Fruit fly (Drosophila melanogaster) whole organism, embryonic: Measurements from ENCODE around the gene ATPsynepsilonL.

Experiments
- Bgb ChIP-seq: fragments of 200-800 bp; sonication (Bioruptor generic); IDR thresholded peaks from 2 replicates; pipeline ENCODE4 v1.3.6; 2022; ENCODE audit warnings: missing biosample characterization, missing genetic modification characterization; ENCODE audit not compliant: partially characterized antibody
- CG11093 ChIP-seq: fragments of 200-800 bp; sonication (Bioruptor generic); IDR thresholded peaks from 3 replicates; pipeline ENCODE4 v1.3.6; 2022; ENCODE audit warnings: missing biosample characterization, missing genetic modification characterization
- CG12155 ChIP-seq: fragments of 200-800 bp; sonication (Bioruptor generic); optimal IDR thresholded peaks from 3 replicates; lab custom pipeline; 2016; ENCODE audit warnings: missing biosample characterization, missing genetic modification characterization
- CG12769 ChIP-seq: fragments of 200-800 bp; sonication (Bioruptor generic); optimal IDR thresholded peaks from 2 replicates; lab custom pipeline; 2019; ENCODE audit warnings: missing biosample characterization, mild to moderate bottlenecking, missing genetic modification characterization, moderate library complexity
- CG15479 ChIP-seq: fragments of 200-800 bp; sonication (Bioruptor generic); optimal IDR thresholded peaks from 3 replicates; lab custom pipeline; 2019; ENCODE audit warnings: missing biosample characterization, mild to moderate bottlenecking, missing genetic modification characterization, moderate library complexity
- CG15514 ChIP-seq: fragments of 200-800 bp; sonication (Bioruptor generic); optimal IDR thresholded peaks from 3 replicates; lab custom pipeline; 2017; ENCODE audit warnings: missing biosample characterization, missing genetic modification characterization, mild to moderate bottlenecking, moderate library complexity, missing genetic modification reagents
- CG3847 ChIP-seq: fragments of 200-800 bp; sonication (Bioruptor generic); IDR thresholded peaks from 2 replicates; pipeline ENCODE4 v1.3.6; 2022; ENCODE audit warnings: missing biosample characterization, missing genetic modification characterization
- CG8478 ChIP-seq: fragments of >200 bp; optimal IDR thresholded peaks from 2 replicates; lab custom pipeline; 2018
- Eip74EF ChIP-seq, 2 experiments: fragments of 200-800 bp in 1 of 2; fragments of >200 bp in 1 of 2; sonication (Bioruptor generic) in 1 of 2; optimal IDR thresholded peaks; 2 replicates each; lab custom pipeline; 2017 to 2019; ENCODE audit warnings: missing biosample characterization in 2 of 2, missing genetic modification characterization in 2 of 2, mild to moderate bottlenecking in 1 of 2, moderate library complexity in 1 of 2
- Fer1 ChIP-seq: fragments of 200-800 bp; sonication (Bioruptor generic); optimal IDR thresholded peaks from 2 replicates; lab custom pipeline; 2017; ENCODE audit warnings: missing biosample characterization, mild to moderate bottlenecking, missing genetic modification characterization
- HHEX ChIP-seq: fragments of 200-800 bp; sonication (Bioruptor generic); optimal IDR thresholded peaks from 3 replicates; lab custom pipeline; 2017; ENCODE audit warnings: missing biosample characterization, mild to moderate bottlenecking, missing genetic modification characterization, missing genetic modification reagents
- Med ChIP-seq: fragments of 200-800 bp; sonication (Bioruptor generic); peaks from one replicate; lab custom pipeline; 2016; ENCODE audit warnings: missing biosample characterization, missing genetic modification characterization, mild to moderate bottlenecking, inconsistent platforms, moderate library complexity
- Sin3A ChIP-seq: fragments of >200 bp; optimal IDR thresholded peaks from 2 replicates; lab custom pipeline; 2018
- az2 ChIP-seq: fragments of 200-800 bp; sonication (Bioruptor generic); optimal IDR thresholded peaks from 3 replicates; lab custom pipeline; 2016; ENCODE audit warnings: missing biosample characterization, missing genetic modification characterization
- cad ChIP-seq: fragments of >200 bp; optimal IDR thresholded peaks from 2 replicates; lab custom pipeline; 2017; ENCODE audit warnings: missing biosample characterization, missing genetic modification characterization
- cg ChIP-seq: fragments of 200-800 bp; sonication (Bioruptor generic); optimal IDR thresholded peaks from 3 replicates; lab custom pipeline; 2019; ENCODE audit warnings: missing biosample characterization, mild to moderate bottlenecking, missing genetic modification characterization, moderate library complexity
- chinmo ChIP-seq: fragments of 200-800 bp; sonication (Bioruptor generic); IDR thresholded peaks from 4 replicates; pipeline ENCODE4 v1.3.6; 2022; ENCODE audit warnings: missing biosample characterization, missing genetic modification characterization; ENCODE audit not compliant: partially characterized antibody
- en ChIP-seq: fragments of 200-800 bp; sonication (Bioruptor generic); optimal IDR thresholded peaks from 2 replicates; lab custom pipeline; 2016; ENCODE audit warnings: missing biosample characterization, missing genetic modification characterization
- exex ChIP-seq: fragments of 200-800 bp; sonication (Bioruptor generic); optimal IDR thresholded peaks from 4 replicates; lab custom pipeline; 2018; ENCODE audit warnings: missing biosample characterization, mild to moderate bottlenecking, missing genetic modification characterization, moderate library complexity
- gem ChIP-seq: fragments of 200-800 bp; sonication (Bioruptor generic); optimal IDR thresholded peaks from 2 replicates; lab custom pipeline; 2019; ENCODE audit warnings: missing biosample characterization, mild to moderate bottlenecking, missing genetic modification characterization, moderate library complexity
- grn ChIP-seq: fragments of 200-800 bp; sonication (Bioruptor generic); optimal IDR thresholded peaks from 3 replicates; lab custom pipeline; 2017; ENCODE audit warnings: missing biosample characterization, missing genetic modification characterization
- gro ChIP-seq: fragments of 200-800 bp; sonication (Bioruptor generic); optimal IDR thresholded peaks from 2 replicates; lab custom pipeline; 2016; ENCODE audit warnings: missing biosample characterization, missing genetic modification characterization
- ham ChIP-seq: fragments of 200-800 bp; sonication (Bioruptor generic); IDR thresholded peaks from 2 replicates; pipeline ENCODE4 v1.3.6; 2022; ENCODE audit warnings: missing biosample characterization, missing genetic modification characterization
- hkb ChIP-seq, 2 experiments: fragments of 200-800 bp in 1 of 2; fragments of >200 bp in 1 of 2; sonication (Bioruptor generic) in 1 of 2; IDR thresholded peaks in 1 of 2; optimal IDR thresholded peaks in 1 of 2; 2 replicates each; pipeline versions ENCODE4 v1.3.6 to Lab custom; 2017 to 2022; ENCODE audit warnings: missing biosample characterization in 1 of 2, missing genetic modification characterization in 1 of 2
- kah ChIP-seq: fragments of 200-800 bp; sonication (Bioruptor generic); optimal IDR thresholded peaks from 2 replicates; lab custom pipeline; 2018; ENCODE audit warnings: missing biosample characterization, mild to moderate bottlenecking, missing genetic modification characterization
- nerfin-2 ChIP-seq: fragments of 200-800 bp; sonication (Bioruptor generic); IDR thresholded peaks from 2 replicates; pipeline ENCODE4 v1.3.6; 2022; ENCODE audit warnings: missing biosample characterization, missing genetic modification characterization; ENCODE audit not compliant: partially characterized antibody
- phol ChIP-seq: fragments of 200-800 bp; sonication (Bioruptor generic); optimal IDR thresholded peaks from 3 replicates; lab custom pipeline; 2018; ENCODE audit warnings: missing biosample characterization, mild to moderate bottlenecking, missing genetic modification characterization, moderate library complexity
- pita ChIP-seq: fragments of 200-800 bp; sonication (Bioruptor generic); optimal IDR thresholded peaks from 2 replicates; lab custom pipeline; 2017; ENCODE audit warnings: missing biosample characterization, mild to moderate bottlenecking, missing genetic modification characterization
- rib ChIP-seq: fragments of 200-800 bp; sonication (Bioruptor generic); IDR thresholded peaks from 2 replicates; pipeline ENCODE4 v1.3.6; 2022; ENCODE audit warnings: missing biosample characterization, missing genetic modification characterization
- sens ChIP-seq: fragments of 200-800 bp; sonication (Bioruptor generic); peaks from one replicate; lab custom pipeline; 2016; ENCODE audit warnings: missing biosample characterization, missing genetic modification characterization
- sim ChIP-seq: fragments of 200-800 bp; sonication (Bioruptor generic); IDR thresholded peaks from 2 replicates; pipeline ENCODE4 v1.3.6; 2022; ENCODE audit warnings: missing biosample characterization, missing genetic modification characterization
- sima ChIP-seq: fragments of 200-800 bp; sonication (Bioruptor generic); optimal IDR thresholded peaks from 2 replicates; lab custom pipeline; 2016; ENCODE audit warnings: missing biosample characterization, missing genetic modification characterization
- sug ChIP-seq: fragments of 200-800 bp; optimal IDR thresholded peaks from 2 replicates; lab custom pipeline; 2019; ENCODE audit warnings: missing biosample characterization, mild to moderate bottlenecking, missing genetic modification characterization, moderate library complexity
- wor ChIP-seq: fragments of 200-800 bp; sonication (Bioruptor generic); IDR thresholded peaks from 2 replicates; pipeline ENCODE4 v1.3.6; 2022; ENCODE audit warnings: missing biosample characterization, missing genetic modification characterization
- zen ChIP-seq: fragments of 200-800 bp; sonication (Bioruptor generic); optimal IDR thresholded peaks from 3 replicates; lab custom pipeline; 2018; ENCODE audit warnings: missing biosample characterization, mild to moderate bottlenecking, missing genetic modification characterization, moderate library complexity

ATPsynepsilonL gene

DNA sequence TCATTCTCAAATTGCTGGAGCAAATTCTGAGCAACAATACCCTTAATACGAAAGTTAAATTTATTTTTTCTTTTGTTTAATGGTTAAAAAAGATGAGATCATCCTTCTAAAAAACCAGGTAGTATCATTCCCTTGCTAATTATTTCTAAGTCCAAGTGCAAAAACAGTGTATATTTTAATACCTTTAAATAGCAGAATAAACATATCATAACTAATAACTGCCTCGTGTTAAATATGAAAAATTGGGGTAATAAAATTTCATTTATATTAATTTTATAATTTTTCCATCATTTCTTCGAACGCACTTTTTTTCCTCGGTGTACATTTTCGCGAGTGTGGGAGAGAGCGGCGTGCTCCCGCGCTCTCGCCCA, 9.8 kb upstream of the ATPsynepsilonL start (continued):
- TF ChIP-seq nerfin-2 (GFP tag; lab: Robert Waterston, UW) (no peak), wor (GFP tag; lab: Robert Waterston, UW) (no peak), az2 (GFP tag; lab: Kevin White, UChicago) (peak; percentile 25), phol (tag; lab: Kevin White, UChicago) (peak; percentile 42), en (GFP tag; lab: Kevin White, UChicago) (no peak), sima (GFP tag; lab: Kevin White, UChicago) (no peak), Eip74EF (GFP tag; optimal IDR thresholded peaks at IDR 0.05; lab: Kevin White, UChicago) (no peak), gem (tag; lab: Kevin White, UChicago) (peak; percentile 55), Fer1 (GFP tag; lab: Kevin White, UChicago) (no peak), CG3847 (GFP tag; lab: Robert Waterston, UW) (no peak), pita (GFP tag; lab: Kevin White, UChicago) (no peak), Bgb (GFP tag; lab: Robert Waterston, UW) (no peak), zen (no peak), CG12155 (peak; percentile 2), HHEX (GFP tag; lab: Kevin White, UChicago) (no peak)
- TF ChIP-seq, all 482 proteins: peak for 59

DNA sequence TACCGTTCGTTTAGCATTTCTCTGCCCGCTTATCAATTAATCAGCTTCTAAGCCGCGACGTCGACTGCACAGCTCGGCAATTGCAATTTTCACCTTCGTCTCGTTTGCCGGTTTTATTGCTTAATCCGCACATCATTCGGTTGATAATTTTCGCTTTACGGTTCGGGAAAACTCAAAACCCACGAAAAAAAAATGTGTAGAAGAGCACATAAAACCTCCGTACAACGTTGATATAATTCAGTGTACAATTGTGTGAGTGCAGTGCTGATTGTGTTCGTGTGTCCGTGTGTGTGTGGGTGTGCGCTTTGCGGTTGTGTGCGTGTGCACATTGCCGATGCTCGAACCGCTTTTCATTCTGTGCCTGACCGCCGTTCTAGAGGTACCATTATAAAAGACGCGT, 9.4 kb upstream of the ATPsynepsilonL start, which contains the start of gene CAH7:
CAH7 (plus strand) TSS at position 43 of the 400 bp plus-strand sequence.
- TF ChIP-seq CG11093 (GFP tag; lab: Robert Waterston, UW) (0 out of 3 replicates have a peak, but pooled peaks have one; percentile 2), CG15514 (GFP tag; lab: Kevin White, UChicago) (no peak), hkb (optimal IDR thresholded peaks at IDR 0.05; lab: Kevin White, UChicago) (no peak), hkb (GFP tag; IDR thresholded peaks at IDR 0.05; lab: Robert Waterston, UW) (0 out of 2 replicates have a peak, but pooled peaks have one; percentile 2), sim (GFP tag; lab: Robert Waterston, UW) (no peak), cg (GFP tag; lab: Kevin White, UChicago) (peak; percentile 82), ham (GFP tag; lab: Robert Waterston, UW) (no peak), CG8478 (lab: Kevin White, UChicago) (peak; percentile 22), cad (GFP tag; lab: Kevin White, UChicago) (peak; percentile 42), CG15479 (GFP tag; lab: Kevin White, UChicago) (peak; percentile 82), chinmo (0 out of 4 replicates have a peak, but pooled peaks have one; percentile 59), Med (peak; percentile 13)

- TF ChIP-seq sens (GFP tag; lab: Kevin White, UChicago), result peak; percentile 52
- peak; percentile 58 for TF ChIP-seq CG15479 (GFP tag; lab: Kevin White, UChicago)
- TF ChIP-seq gro (GFP tag; lab: Kevin White, UChicago), result peak; percentile 42
- no peak for TF ChIP-seq rib
- TF ChIP-seq exex (tag; lab: Kevin White, UChicago), result peak; percentile 98
- TF ChIP-seq zen, result peak; percentile 66
- no peak for TF ChIP-seq kah (GFP tag; lab: Kevin White, UChicago)
- TF ChIP-seq sug, result peak; percentile 91
- no peak for TF ChIP-seq CG12769 (tag; lab: Kevin White, UChicago)
- TF ChIP-seq grn (GFP tag; lab: Kevin White, UChicago), result peak; percentile 98
- no peak for TF ChIP-seq Sin3A
These were observed 7.8 kb upstream of the ATPsynepsilonL start for dm6 chr3R:10113746-10114145.
